Fruit fly (Drosophila melanogaster): ENCODE data around the gene ro.
A peak's percentile ranks its signal among the peaks of the same experiment; 100 is the strongest.

Gene ro

DNA sequence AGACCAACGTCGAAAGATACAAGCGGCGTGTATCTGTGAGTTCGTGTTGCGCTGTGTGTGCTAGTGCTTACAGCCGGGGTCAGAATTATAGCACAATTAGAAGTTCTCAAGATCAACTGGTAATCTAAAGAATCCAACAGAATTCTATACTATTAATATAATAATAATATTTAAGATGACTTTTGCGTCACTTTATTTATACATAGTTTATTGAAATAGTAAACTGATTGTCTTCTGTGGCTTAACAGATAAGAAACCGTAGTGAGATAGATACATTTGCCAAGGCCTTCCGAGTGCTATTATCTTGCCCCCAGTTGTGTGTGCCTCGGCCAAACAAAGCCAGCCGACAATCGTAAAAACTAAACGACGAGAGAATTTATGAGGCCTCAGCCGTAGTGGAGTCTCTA is 5.3 kb upstream of the ro start (continued):
- no peak for TF ChIP-seq chinmo (GFP tag; IDR thresholded peaks at IDR 0.05; ENCODE audit: partially characterized antibody)
- TF ChIP-seq CG11560 (tag; IDR thresholded peaks at IDR 0.05) = 0 out of 3 replicates have a peak, but pooled peaks have one; percentile 36
- TF ChIP-seq CG11504 (tag; optimal IDR thresholded peaks at IDR 0.05) = peak; percentile 78
- no peak for TF ChIP-seq CG6175 (GFP tag; IDR thresholded peaks at IDR 0.05)
- TF ChIP-seq CG12071 (GFP tag; optimal IDR thresholded peaks at IDR 0.05) = no peak
- TF ChIP-seq sens (GFP tag) = peak; percentile 83
- 0 out of 2 replicates have a peak, but pooled peaks have one; percentile 48 for TF ChIP-seq sim (GFP tag; IDR thresholded peaks at IDR 0.05)
- TF ChIP-seq NC2β (GFP tag; optimal IDR thresholded peaks at IDR 0.05) = no peak
- peak; percentile 74 for TF ChIP-seq CG17361 (GFP tag; IDR thresholded peaks at IDR 0.05)
- TF ChIP-seq aop (GFP tag; IDR thresholded peaks at IDR 0.05) = no peak
- TF ChIP-seq NC2α (GFP tag; optimal IDR thresholded peaks at IDR 0.05) = no peak
- peak; percentile 46 for TF ChIP-seq CG12659 (GFP tag; optimal IDR thresholded peaks at IDR 0.05)
- no peak for TF ChIP-seq pho (GFP tag; optimal IDR thresholded peaks at IDR 0.05)
- TF ChIP-seq Scr (GFP tag; IDR thresholded peaks at IDR 0.05; ENCODE audit: partially characterized antibody) = no peak
- peak; percentile 40 for TF ChIP-seq ac (GFP tag; optimal IDR thresholded peaks at IDR 0.05)
- TF ChIP-seq grau (tag; optimal IDR thresholded peaks at IDR 0.05) = peak; percentile 79
- TF ChIP-seq croc (GFP tag; conservative IDR thresholded peaks at IDR 0.05) = peak; percentile 62
- TF ChIP-seq dpn (GFP tag; optimal IDR thresholded peaks at IDR 0.05) = peak in 1 of 2 experiments; percentile 37
- peak; percentile 41 for TF ChIP-seq CG3065 (GFP tag; optimal IDR thresholded peaks at IDR 0.05)
- TF ChIP-seq CG17186 (GFP tag; optimal IDR thresholded peaks at IDR 0.05) = peak; percentile 17
- no peak for TF ChIP-seq CkIIα-i1 (GFP tag; IDR thresholded peaks at IDR 0.05)
- peak; percentile 39 for TF ChIP-seq Fer3 (tag; optimal IDR thresholded peaks at IDR 0.05)
- TF ChIP-seq Spps (tag; optimal IDR thresholded peaks at IDR 0.05) = peak; percentile 63
- TF ChIP-seq pum (GFP tag; optimal IDR thresholded peaks at IDR 0.05) = no peak
- TF ChIP-seq Ets65A (GFP tag) = peak; percentile 21
- TF ChIP-seq ERR (GFP tag; optimal IDR thresholded peaks at IDR 0.05) = no peak
- TF ChIP-seq CG10274 (GFP tag; optimal IDR thresholded peaks at IDR 0.05) = peak; percentile 37
- TF ChIP-seq stwl (tag; optimal IDR thresholded peaks at IDR 0.05) = peak; percentile 27
- peak; percentile 73 for TF ChIP-seq Blimp-1 (GFP tag; optimal IDR thresholded peaks at IDR 0.05)
- TF ChIP-seq cg (GFP tag; optimal IDR thresholded peaks at IDR 0.05) = peak; percentile 26
- peak; percentile 45 for TF ChIP-seq Jarid2 (GFP tag; optimal IDR thresholded peaks at IDR 0.05)
- TF ChIP-seq CG17802 (tag; optimal IDR thresholded peaks at IDR 0.05) = no peak
- TF ChIP-seq ci (GFP tag; IDR thresholded peaks at IDR 0.05) = 0 out of 3 replicates have a peak, but pooled peaks have one; percentile 53
- peak; percentile 43 for TF ChIP-seq Chrac-16 (GFP tag; optimal IDR thresholded peaks at IDR 0.05)
- peak; percentile 31 for TF ChIP-seq CG30020 (tag; optimal IDR thresholded peaks at IDR 0.05)
- no peak for TF ChIP-seq CHES-1-like (GFP tag; optimal IDR thresholded peaks at IDR 0.05)
- peak; percentile 76 for TF ChIP-seq phol (tag; optimal IDR thresholded peaks at IDR 0.05)
- no peak for TF ChIP-seq CG4360 (GFP tag; IDR thresholded peaks at IDR 0.05)
- peak; percentile 44 for TF ChIP-seq CG4730 (GFP tag; IDR thresholded peaks at IDR 0.05)
- TF ChIP-seq zfh1 (GFP tag; IDR thresholded peaks at IDR 0.05) = peak; percentile 59; the same call in 1 of the 3 replicates
- TF ChIP-seq da (GFP tag; optimal IDR thresholded peaks at IDR 0.05) = no peak
- no peak for TF ChIP-seq CG3838 (GFP tag; optimal IDR thresholded peaks at IDR 0.05)
- no peak for TF ChIP-seq CG4617 (GFP tag; optimal IDR thresholded peaks at IDR 0.05; ENCODE audit: borderline replicate concordance)
- TF ChIP-seq ems (GFP tag; optimal IDR thresholded peaks at IDR 0.05) = no peak
- TF ChIP-seq CG16813 (GFP tag; IDR thresholded peaks at IDR 0.05; ENCODE audit: partially characterized antibody) = no peak
- TF ChIP-seq salm (tag; optimal IDR thresholded peaks at IDR 0.05) = peak; percentile 43
- no peak for TF ChIP-seq Bgb (GFP tag; IDR thresholded peaks at IDR 0.05; ENCODE audit: partially characterized antibody)
- TF ChIP-seq CG4404 (GFP tag; IDR thresholded peaks at IDR 0.05) = peak; percentile 77
- TF ChIP-seq chif (GFP tag; optimal IDR thresholded peaks at IDR 0.05) = no peak
- no peak for TF ChIP-seq gcm2 (GFP tag; optimal IDR thresholded peaks at IDR 0.05)
- no peak for TF ChIP-seq en (GFP tag; optimal IDR thresholded peaks at IDR 0.05)

All from whole organism, embryonic.